Worm (Caenorhabditis elegans): ENCODE data around the gene rmd-2.

The rmd-2 gene

DNA sequence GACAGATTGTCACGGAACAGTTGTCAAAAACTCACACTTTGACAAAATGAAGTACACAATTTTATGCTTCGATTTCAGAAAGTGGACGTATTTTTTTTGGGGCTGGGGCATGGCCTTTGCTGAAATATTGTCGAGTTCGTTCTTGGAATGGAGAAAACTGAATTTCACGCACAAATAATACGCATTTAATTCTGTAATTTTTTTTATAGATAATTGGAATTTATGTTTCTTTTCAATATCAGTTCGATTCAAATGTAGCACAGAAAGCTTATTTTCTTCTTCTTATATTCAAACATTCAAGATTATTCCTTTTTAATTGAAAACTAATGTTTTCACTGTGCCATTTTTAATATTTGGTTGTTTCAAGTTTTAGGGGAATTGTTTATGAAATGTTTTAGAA lies 25.7 kb downstream of the rmd-2 start, which contains the start of gene T07C12.10:
T07C12.10 (minus strand) TSS at position 101 of the 400 bp plus-strand sequence.
- TF ChIP-seq ets-4 (tag; optimal IDR thresholded peaks at IDR 0.05), result no peak
- no peak for TF ChIP-seq mec-3 (tag; optimal IDR thresholded peaks at IDR 0.05; ENCODE audit: borderline replicate concordance)
- no peak for TF ChIP-seq npax-4 (tag; optimal IDR thresholded peaks at IDR 0.05)
- TF ChIP-seq tbx-7 (tag; optimal IDR thresholded peaks at IDR 0.05), result no peak
- no peak for TF ChIP-seq pax-1 (tag; optimal IDR thresholded peaks at IDR 0.05)
- no peak for TF ChIP-seq unc-86 (tag; optimal IDR thresholded peaks at IDR 0.05)
- no peak for TF ChIP-seq C08G9.2 (tag; optimal IDR thresholded peaks at IDR 0.05)
- no peak for TF ChIP-seq hlh-30 (tag; optimal IDR thresholded peaks at IDR 0.05; ENCODE audit: insufficient read depth)
- TF ChIP-seq ceh-48 (tag; optimal IDR thresholded peaks at IDR 0.05), result no peak
- no peak for TF ChIP-seq ama-1 (optimal IDR thresholded peaks at IDR 0.05)
- TF ChIP-seq unc-42 (tag; optimal IDR thresholded peaks at IDR 0.05), result no peak
- TF ChIP-seq hlh-15 (tag; optimal IDR thresholded peaks at IDR 0.05), result no peak
- TF ChIP-seq ceh-9 (tag; optimal IDR thresholded peaks at IDR 0.05), result no peak
- no peak for TF ChIP-seq ceh-22 (tag; optimal IDR thresholded peaks at IDR 0.05)
- no peak for TF ChIP-seq T23F11.4 (GFP tag; optimal IDR thresholded peaks at IDR 0.05)
- TF ChIP-seq pag-3 (tag; optimal IDR thresholded peaks at IDR 0.05; ENCODE audit: borderline replicate concordance), result no peak

DNA sequence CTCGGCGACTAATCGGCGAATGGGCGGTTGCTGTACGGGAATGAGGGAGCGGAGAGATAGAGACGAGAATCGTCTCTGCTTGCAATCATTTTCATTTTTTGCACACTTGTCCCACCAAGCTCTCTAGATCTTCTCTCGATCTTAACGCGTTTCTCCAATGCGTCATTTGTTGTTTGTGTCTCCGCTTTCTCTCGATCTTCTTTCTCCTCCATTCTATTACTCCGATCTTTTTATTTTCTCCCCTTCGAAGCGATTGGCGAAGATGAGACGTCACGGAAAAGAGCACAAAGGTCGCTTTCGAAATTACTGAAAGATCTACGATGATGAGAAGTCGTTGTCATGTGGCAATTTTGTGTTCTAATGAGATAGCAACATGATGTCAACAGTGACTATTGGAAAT lies 27.4 kb downstream of the rmd-2 start:
- TF ChIP-seq unc-55 (GFP tag; optimal IDR thresholded peaks at IDR 0.05) (peak; percentile 87), rnt-1 (tag; optimal IDR thresholded peaks at IDR 0.05) (peak; percentile 71), ceh-18 (tag; optimal IDR thresholded peaks at IDR 0.05) (peak; percentile 84), pros-1 (tag; optimal IDR thresholded peaks at IDR 0.05) (no peak), nfya-1 (tag; optimal IDR thresholded peaks at IDR 0.05) (peak; percentile 1), K09A11.1 (tag; optimal IDR thresholded peaks at IDR 0.05; ENCODE audit: insufficient read depth) (no peak)

DNA sequence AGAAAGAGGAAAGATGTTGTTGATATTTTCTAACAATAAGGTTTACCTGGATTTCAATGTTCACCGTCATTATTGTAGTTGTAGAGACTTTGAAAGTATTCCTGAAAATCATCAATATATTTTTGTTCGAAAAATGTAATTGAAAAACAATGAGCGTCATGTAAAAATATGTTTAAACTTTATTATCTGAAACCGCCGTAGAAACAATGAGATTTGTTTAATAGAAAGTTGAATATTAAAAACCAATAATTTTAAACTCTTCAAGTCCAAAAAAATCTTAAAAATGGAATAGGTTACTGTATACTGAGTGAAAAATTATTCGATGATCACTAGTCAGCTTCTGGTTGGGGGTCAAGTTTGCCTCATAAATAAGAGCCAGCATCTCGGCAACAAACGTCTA lies 27.8 kb downstream of the rmd-2 start, which contains the start of gene anmt-3:
anmt-3 (minus strand) TSS at position 101 of the 400 bp plus-strand sequence.
- TF ChIP-seq hlh-8 (tag; optimal IDR thresholded peaks at IDR 0.05) (no peak), ama-1 (optimal IDR thresholded peaks at IDR 0.05) (no peak), unc-3 (GFP tag; conservative IDR thresholded peaks at IDR 0.05) (no peak), unc-3 (tag; optimal IDR thresholded peaks at IDR 0.05) (no peak), madf-2 (tag; optimal IDR thresholded peaks at IDR 0.05) (no peak)

DNA sequence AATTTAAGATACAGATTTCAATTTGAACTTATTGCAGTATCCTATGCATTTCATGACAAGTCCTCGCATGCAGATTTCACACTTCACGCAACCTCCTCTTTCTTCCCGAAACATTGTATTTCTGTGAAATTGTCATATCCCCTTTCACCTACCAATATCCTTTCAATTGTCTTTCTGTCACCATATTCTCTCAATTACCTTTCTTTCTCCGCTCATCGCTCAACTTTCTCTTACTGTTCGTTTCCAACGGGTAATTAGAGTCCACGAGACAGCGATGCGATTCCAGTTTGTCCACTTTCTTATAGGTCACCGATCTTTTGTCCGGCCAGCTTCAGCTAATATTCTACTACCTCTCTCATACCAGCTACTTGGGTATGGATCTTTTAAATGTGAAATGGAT lies 33.7 kb downstream of the rmd-2 start, which contains the start of gene mam-5:
mam-5 (plus strand) TSS at position 304 of the 400 bp plus-strand sequence.
- TF ChIP-seq K09A11.1 (tag; optimal IDR thresholded peaks at IDR 0.05; ENCODE audit: insufficient read depth) (no peak), fkh-6 (tag; optimal IDR thresholded peaks at IDR 0.05) (no peak), eyg-1 (tag; optimal IDR thresholded peaks at IDR 0.05) (no peak), odd-2 (tag; optimal IDR thresholded peaks at IDR 0.05) (no peak), ahr-1 (tag; optimal IDR thresholded peaks at IDR 0.05) (no peak)

DNA sequence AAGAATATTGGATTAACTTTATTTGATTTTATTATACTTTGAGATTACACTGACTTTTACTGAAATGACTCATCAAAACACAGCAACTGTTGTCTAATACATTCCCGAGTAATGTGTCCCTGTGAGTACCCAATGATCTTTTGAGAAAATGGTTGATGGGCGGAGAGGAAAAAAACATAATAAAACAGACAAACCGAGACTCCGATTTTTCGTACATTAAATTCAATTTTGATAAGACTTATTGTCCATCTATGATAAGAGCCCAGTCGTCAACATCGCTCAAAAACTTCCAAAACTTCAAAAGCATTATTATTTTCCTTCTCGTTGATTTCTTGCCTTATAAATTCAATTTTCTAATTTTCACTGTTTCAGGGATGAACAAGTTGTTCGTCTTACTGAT lies 35.2 kb downstream of the rmd-2 start, which contains the start of gene ttr-46:
ttr-46 (plus strand) TSS at position 373 of the 400 bp plus-strand sequence.
- TF ChIP-seq ets-4 (tag; optimal IDR thresholded peaks at IDR 0.05), result no peak
- TF ChIP-seq T23F11.4 (GFP tag; optimal IDR thresholded peaks at IDR 0.05), result no peak
- no peak for TF ChIP-seq pha-2 (tag; optimal IDR thresholded peaks at IDR 0.05)
- TF ChIP-seq dmd-4 (tag; optimal IDR thresholded peaks at IDR 0.05; ENCODE audit: borderline replicate concordance), result no peak

DNA sequence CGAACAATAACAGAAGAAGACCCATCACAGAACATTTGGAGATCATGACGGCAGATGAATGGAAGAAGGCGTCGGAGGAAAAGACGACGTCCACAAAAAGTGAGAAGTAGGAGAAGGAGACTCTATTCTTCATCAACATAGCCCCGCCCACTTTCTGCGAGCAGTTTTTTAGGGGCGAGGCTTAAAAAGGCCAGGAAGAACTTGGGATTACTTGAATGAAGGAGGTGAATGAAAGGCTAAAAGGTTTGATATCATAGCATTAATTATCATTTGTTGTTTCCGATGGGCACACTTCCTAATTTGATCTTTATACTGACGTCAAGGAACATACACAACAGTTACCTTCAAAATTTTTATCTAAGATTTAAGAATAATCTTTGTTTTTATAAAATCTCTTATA lies 37.2 kb downstream of the rmd-2 start, which contains the start of gene nlp-58:
nlp-58 (minus strand) TSS at position 101 of the 400 bp plus-strand sequence.
- TF ChIP-seq F13H6.1 (tag; optimal IDR thresholded peaks at IDR 0.05) (no peak), unc-55 (GFP tag; optimal IDR thresholded peaks at IDR 0.05) (no peak), elt-4 (tag; optimal IDR thresholded peaks at IDR 0.05) (no peak), pqm-1 (tag; optimal IDR thresholded peaks at IDR 0.05) (no peak), ztf-16 (tag; optimal IDR thresholded peaks at IDR 0.05) (no peak), ceh-34 (tag; optimal IDR thresholded peaks at IDR 0.05) (no peak), ceh-24 (tag; optimal IDR thresholded peaks at IDR 0.05) (no peak), elt-2 (tag; optimal IDR thresholded peaks at IDR 0.05) (no peak), Y22D7AL.16 (tag; optimal IDR thresholded peaks at IDR 0.05) (no peak), ceh-14 (tag; optimal IDR thresholded peaks at IDR 0.05) (no peak)
